Fruit fly (Drosophila melanogaster): ENCODE measurements around the gene Cp15.

Cp15 gene

DNA sequence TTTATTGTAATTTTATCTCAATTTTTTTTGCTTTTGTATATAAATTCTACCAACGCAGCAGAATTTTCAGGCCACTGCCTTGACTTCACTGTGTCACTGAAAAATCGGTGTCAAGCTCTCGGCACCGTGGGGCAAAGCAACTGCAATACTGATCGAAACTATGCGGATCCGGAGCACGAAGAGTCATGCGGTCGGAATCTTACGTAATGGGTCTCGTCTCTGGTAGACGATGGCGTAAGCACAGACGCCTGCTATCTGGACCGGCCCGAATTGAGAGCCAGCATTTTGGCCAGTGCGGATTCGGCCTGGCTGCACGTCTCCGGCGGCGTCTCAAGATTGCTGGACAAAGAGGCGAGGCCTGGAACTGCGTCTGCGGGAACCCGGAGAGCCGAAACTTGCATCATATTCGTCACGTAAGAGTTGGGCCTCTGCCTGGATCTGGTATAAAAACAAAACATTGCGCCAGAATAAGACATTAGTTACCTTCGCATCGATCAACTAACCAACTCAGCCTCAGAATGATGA is 1.9 kb upstream of the Cp15 start, which contains the start of gene Cp18:
Gene Cp18, plus strand, starts transcription at position 475 of the 525 bp plus-strand sequence.
- TF ChIP-seq Dll (optimal IDR thresholded peaks at IDR 0.05) (no peak), psq (optimal IDR thresholded peaks at IDR 0.05) (no peak), usp (GFP tag; optimal IDR thresholded peaks at IDR 0.05) (no peak), EcR (GFP tag; optimal IDR thresholded peaks at IDR 0.05) (no peak), CG8478 (optimal IDR thresholded peaks at IDR 0.05) (no peak), pan (optimal IDR thresholded peaks at IDR 0.05) (no peak)

DNA sequence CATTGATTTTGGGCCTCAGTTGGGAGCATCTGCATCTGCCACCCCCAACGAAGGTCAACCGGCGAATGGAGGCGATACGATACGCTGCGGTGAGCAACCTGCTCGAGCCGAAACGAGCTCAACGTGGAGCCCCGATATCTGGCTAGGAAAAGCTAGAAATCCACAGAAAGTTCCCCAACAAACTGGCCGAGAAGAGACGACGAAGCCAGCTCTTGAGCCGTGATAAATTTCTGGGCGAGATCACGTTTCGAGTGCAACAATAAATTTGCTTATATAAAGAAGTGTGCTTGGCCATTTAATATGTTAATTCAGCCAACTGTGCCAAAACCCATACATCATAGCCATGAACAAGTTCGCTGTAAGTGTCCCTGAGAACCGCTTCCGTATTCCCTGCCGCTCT is 1.3 kb downstream of the Cp15 start, which contains the start of gene Cp19:
Gene Cp19, plus strand, starts transcription at position 301 of the 400 bp plus-strand sequence.
- TF ChIP-seq psq (optimal IDR thresholded peaks at IDR 0.05), result no peak
- TF ChIP-seq CG8478 (optimal IDR thresholded peaks at IDR 0.05), result no peak
- no peak for TF ChIP-seq Dll (optimal IDR thresholded peaks at IDR 0.05)
- no peak for TF ChIP-seq EcR (GFP tag; optimal IDR thresholded peaks at IDR 0.05)
- TF ChIP-seq pan (optimal IDR thresholded peaks at IDR 0.05), result no peak
- no peak for TF ChIP-seq usp (GFP tag; optimal IDR thresholded peaks at IDR 0.05)

DNA sequence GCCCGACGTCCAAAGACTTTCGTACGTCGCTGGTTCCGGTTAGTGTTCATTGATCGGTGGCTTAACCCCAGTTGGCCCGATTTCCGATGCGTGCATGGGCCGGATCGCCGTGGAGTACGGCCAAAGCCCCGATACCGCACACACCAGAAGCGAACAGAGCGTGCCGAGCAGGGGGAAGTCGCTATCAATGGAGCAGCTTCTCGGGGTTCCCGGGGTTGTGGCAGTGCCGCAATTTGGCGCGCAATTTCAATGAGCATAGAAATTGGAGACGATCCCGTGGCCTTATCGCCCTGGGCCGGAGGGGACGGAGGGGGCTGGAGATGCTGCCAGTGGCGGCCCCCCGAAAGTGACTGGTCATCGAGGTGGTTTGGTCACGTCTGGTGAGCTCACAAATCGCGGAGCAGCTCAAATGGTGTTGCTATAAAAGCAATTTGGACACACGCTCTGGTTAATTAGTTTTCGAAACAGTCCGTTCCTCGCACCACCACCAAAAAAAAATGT is 3.3 kb downstream of the Cp15 start, which contains the start of gene Cp16:
Gene Cp16, plus strand, starts transcription at position 451 of the 501 bp plus-strand sequence.
- TF ChIP-seq EcR (GFP tag; optimal IDR thresholded peaks at IDR 0.05) (no peak), psq (optimal IDR thresholded peaks at IDR 0.05) (no peak), usp (GFP tag; optimal IDR thresholded peaks at IDR 0.05) (no peak)

DNA sequence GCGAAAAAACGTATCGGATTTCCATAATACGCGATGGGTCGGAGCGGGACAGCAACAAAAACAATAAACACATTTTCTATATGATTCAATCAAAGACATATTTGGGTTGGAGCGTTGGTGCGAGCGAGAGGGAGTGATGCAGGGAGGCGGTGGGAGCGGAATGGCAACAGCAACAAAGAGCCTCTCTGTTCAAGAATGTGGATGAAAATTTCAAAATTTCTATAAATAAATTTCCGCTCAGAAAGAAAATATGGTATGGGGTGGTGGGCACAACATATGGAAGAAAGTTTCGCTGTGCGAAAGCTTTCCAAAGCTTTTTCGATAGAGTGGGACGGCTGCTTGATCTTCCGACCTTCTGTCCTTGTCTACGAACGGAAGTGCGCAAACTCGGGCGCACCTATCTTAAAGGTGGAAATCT is 12.8 kb downstream of the Cp15 start:
- no peak for TF ChIP-seq EcR (GFP tag; optimal IDR thresholded peaks at IDR 0.05)
- no peak for TF ChIP-seq CG8478 (optimal IDR thresholded peaks at IDR 0.05)
- no peak for TF ChIP-seq usp (GFP tag; optimal IDR thresholded peaks at IDR 0.05)
- no peak for TF ChIP-seq pan (optimal IDR thresholded peaks at IDR 0.05)
- no peak for TF ChIP-seq psq (optimal IDR thresholded peaks at IDR 0.05)
- TF ChIP-seq Dll (optimal IDR thresholded peaks at IDR 0.05), result no peak

DNA sequence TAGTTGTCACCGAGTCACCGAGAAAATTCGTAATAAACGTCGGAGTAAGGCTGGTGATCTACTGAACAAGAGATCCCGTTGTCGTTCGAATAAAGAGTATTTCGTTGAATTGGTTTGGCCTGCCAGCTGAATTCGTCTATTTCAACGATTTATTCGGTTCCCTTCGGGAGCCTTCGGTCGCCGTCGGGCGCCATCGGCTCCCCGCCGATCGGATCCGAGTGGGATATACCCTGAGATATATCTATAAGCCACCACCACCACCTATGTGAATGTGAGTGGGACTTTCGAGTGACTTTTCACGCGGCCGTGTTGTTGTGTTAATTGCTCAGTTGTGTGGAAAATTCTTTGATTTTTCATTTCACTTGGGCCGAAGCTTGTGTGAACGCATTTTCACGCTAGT is 16.9 kb downstream of the Cp15 start, which contains the start of gene Prm:
Gene Prm, minus strand, starts transcription at position 101 of the 400 bp plus-strand sequence.
- no peak for TF ChIP-seq Dll (optimal IDR thresholded peaks at IDR 0.05)
- TF ChIP-seq psq (optimal IDR thresholded peaks at IDR 0.05), result no peak
- TF ChIP-seq pan (optimal IDR thresholded peaks at IDR 0.05), result no peak
- TF ChIP-seq usp (GFP tag; optimal IDR thresholded peaks at IDR 0.05), result no peak
- no peak for TF ChIP-seq CG8478 (optimal IDR thresholded peaks at IDR 0.05)
- no peak for TF ChIP-seq EcR (GFP tag; optimal IDR thresholded peaks at IDR 0.05)

DNA sequence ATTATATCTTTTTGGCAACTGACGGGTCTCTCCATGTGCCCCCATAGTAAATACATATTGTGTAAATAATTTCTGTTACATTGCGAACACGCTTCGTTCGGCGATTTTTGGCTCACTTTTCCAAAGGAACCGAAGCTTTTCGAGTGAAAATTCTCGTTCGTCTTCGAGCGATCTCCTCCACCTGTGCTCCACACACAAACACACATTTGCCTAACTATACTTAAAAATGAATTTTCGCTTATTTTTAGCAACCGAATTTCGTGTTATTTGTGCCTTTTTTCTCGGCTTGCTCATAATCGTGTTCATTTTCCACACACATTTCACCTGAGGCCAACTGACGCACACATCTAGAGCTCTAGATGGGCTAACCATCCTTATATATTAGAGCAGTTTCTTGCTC is 18.2 kb downstream of the Cp15 start:
- no peak for TF ChIP-seq CG8478 (optimal IDR thresholded peaks at IDR 0.05)
- TF ChIP-seq EcR (GFP tag; optimal IDR thresholded peaks at IDR 0.05), result no peak
- no peak for TF ChIP-seq Dll (optimal IDR thresholded peaks at IDR 0.05)
- no peak for TF ChIP-seq usp (GFP tag; optimal IDR thresholded peaks at IDR 0.05)
- TF ChIP-seq psq (optimal IDR thresholded peaks at IDR 0.05), result no peak
- TF ChIP-seq pan (optimal IDR thresholded peaks at IDR 0.05), result no peak

DNA sequence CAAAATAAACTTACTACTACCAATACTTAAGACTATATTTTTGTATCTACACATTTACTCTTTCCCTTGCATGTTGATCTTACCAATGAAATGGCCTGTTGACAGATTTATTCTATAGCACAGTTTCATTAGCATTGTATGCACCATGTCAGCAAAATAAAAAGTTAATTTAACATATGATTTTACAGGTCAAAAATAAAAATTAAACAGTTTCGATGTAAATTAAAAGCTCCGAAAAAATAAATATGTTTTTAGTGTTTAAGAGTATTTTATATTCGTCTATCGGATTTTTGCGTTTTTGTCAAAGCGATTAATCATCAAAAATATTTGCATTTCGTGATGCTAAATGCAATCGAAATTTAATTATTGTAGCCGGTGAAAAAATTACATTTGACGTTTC is 20.0 kb downstream of the Cp15 start:
- TF ChIP-seq usp (GFP tag; optimal IDR thresholded peaks at IDR 0.05) (no peak), Dll (optimal IDR thresholded peaks at IDR 0.05) (no peak), pan (optimal IDR thresholded peaks at IDR 0.05) (no peak), CG8478 (optimal IDR thresholded peaks at IDR 0.05) (no peak), psq (optimal IDR thresholded peaks at IDR 0.05) (no peak), EcR (GFP tag; optimal IDR thresholded peaks at IDR 0.05) (no peak)

DNA sequence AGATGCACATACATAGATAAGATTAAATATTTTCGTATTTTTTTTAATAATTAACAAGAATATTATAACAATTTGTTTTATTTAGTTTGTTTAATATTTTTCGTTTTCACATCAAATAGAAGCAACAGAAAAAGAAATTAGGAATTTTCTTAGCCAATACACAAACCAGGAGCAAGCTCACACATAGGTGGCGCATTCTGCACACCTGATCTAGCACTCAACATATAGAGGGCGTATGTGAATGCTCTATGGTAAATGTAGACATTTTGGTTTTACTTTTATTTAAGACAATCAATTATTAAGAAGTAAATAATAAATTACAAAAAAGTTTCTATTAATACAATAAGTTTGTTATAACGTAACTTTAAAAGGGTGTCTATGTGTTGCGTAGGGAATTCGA is 20.6 kb downstream of the Cp15 start:
- TF ChIP-seq CG8478 (optimal IDR thresholded peaks at IDR 0.05) (no peak), psq (optimal IDR thresholded peaks at IDR 0.05) (no peak), usp (GFP tag; optimal IDR thresholded peaks at IDR 0.05) (no peak)

DNA sequence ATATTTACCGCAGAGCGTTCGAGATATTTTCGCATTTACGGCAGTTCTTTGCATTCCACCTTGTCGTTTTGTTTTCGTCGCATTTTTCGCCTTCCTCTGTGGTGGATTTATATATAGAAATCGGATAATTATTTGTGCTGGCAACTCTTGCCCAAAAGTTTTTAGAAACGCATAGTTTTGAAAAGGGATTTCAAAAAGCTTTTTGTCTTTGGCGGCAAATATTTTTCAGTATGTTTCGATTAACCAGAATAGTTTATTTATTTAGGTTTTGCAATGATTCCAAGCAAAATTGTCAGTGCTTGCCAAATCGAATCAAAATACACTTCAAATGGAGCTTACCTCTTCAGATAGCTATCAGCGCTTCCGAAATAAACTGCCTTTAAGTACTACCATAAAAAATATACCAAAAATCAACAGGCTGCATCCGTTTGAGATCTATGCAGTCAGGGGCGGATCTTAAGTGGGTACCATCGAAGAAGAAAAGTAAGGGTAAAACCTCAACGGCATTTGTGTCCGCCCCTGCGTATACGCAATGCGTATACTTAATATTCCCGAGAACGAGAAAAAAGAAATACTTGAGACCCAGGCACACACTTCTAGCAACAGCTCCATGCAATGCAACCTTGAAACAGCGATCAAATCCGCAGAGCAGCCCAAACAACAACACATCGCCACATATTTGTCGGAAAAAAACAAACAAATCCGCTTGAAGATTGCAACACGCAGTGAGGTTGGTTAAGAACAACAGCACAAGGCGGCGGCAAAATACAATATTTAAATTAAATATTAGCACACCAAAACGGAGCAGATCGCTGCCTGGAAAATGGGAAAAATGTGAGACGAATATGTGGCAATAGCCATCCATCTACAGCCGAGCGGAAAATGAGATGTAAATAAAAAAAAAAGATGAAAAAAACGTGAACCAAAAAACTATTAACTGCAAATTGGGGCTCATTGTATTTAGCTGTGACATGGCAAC is 21.7 kb downstream of the Cp15 start, which contains the start of gene CG13306:
Gene CG13306, minus strand, starts transcription at position 51 of the 979 bp plus-strand sequence.
- TF ChIP-seq CG8478 (optimal IDR thresholded peaks at IDR 0.05) (no peak), EcR (GFP tag; optimal IDR thresholded peaks at IDR 0.05) (no peak), psq (optimal IDR thresholded peaks at IDR 0.05) (no peak), usp (GFP tag; optimal IDR thresholded peaks at IDR 0.05) (no peak), Dll (optimal IDR thresholded peaks at IDR 0.05) (no peak), pan (optimal IDR thresholded peaks at IDR 0.05) (no peak)

DNA sequence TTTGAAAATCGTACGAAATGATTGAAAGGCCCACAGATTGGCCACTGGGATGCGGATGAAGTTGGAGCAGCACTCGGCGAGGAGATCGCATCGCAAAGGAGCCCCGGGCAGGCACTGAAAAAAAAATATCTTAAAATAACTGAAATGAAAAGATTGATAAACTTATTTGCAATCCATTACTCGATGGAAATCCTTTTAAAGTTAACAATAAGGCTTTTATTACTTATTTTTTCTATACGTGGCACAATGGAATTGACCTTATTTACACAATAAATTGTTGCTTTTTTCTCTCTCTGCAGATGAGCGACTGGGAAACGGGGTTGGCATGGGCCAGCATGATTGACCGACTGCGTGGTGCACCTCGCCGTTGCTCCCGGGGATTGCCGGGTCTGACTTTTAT is 23.0 kb downstream of the Cp15 start:
- TF ChIP-seq usp (GFP tag; optimal IDR thresholded peaks at IDR 0.05), result no peak
- no peak for TF ChIP-seq Dll (optimal IDR thresholded peaks at IDR 0.05)
- no peak for TF ChIP-seq EcR (GFP tag; optimal IDR thresholded peaks at IDR 0.05)
- TF ChIP-seq CG8478 (optimal IDR thresholded peaks at IDR 0.05), result no peak
- TF ChIP-seq pan (optimal IDR thresholded peaks at IDR 0.05), result no peak
- TF ChIP-seq psq (optimal IDR thresholded peaks at IDR 0.05), result no peak

DNA sequence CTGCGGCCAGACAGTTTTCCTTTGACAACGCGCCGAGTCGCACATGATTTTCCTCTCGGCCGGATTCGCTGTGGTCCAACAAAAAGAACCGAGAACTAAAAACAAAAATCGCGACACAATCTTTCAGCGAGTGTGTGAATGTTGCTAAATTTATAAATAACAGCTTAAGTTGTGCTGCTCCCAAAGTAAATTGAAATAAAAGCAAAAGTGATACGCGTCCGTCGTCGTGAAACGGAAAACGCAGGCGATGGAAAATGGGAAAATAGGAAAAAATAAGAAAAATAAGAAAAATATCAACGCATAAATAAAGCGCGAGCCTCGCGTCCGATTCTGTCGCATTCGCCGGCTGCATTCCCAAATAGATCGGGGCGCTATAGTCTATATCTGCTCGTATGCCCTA is 25.3 kb downstream of the Cp15 start, which contains the start of gene Fhos:
Gene Fhos, plus strand, starts transcription at position 28 of the 400 bp plus-strand sequence.
- no peak for TF ChIP-seq pan (optimal IDR thresholded peaks at IDR 0.05)
- TF ChIP-seq usp (GFP tag; optimal IDR thresholded peaks at IDR 0.05), result no peak
- TF ChIP-seq Dll (optimal IDR thresholded peaks at IDR 0.05), result no peak
- no peak for TF ChIP-seq CG8478 (optimal IDR thresholded peaks at IDR 0.05)
- no peak for TF ChIP-seq psq (optimal IDR thresholded peaks at IDR 0.05)
- TF ChIP-seq EcR (GFP tag; optimal IDR thresholded peaks at IDR 0.05), result no peak

DNA sequence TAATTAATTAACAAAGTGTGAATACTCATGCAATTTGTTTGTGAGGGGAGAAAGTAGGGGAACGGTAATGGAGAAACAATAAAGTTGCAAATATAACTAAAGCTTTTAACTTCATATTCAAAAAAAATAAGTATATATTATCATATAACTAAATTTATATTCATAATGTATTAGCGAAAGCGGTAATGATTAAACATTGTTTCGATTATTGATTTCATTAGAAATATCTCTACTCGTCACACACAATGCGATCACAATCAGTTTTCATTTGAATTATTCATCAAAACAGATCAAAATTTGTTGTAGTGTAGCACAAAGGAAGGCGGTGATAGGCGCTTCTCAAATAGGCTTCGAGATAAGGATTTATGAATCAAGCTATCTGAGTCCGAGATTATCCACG is 27.4 kb downstream of the Cp15 start, which contains the start of gene CG6576:
Gene CG6576, plus strand, starts transcription at position 301 of the 400 bp plus-strand sequence.
- no peak for TF ChIP-seq Dll (optimal IDR thresholded peaks at IDR 0.05)
- no peak for TF ChIP-seq usp (GFP tag; optimal IDR thresholded peaks at IDR 0.05)
- TF ChIP-seq EcR (GFP tag; optimal IDR thresholded peaks at IDR 0.05), result no peak
- TF ChIP-seq pan (optimal IDR thresholded peaks at IDR 0.05), result no peak
- TF ChIP-seq CG8478 (optimal IDR thresholded peaks at IDR 0.05), result no peak
- no peak for TF ChIP-seq psq (optimal IDR thresholded peaks at IDR 0.05)

Data from whole organism.